Fruit fly (Drosophila melanogaster) whole organism, embryonic: ENCODE results near the gene Cpr65Av.

Experiments used
- Atf3 ChIP-seq: fragments of 200-800 bp; sonication (Bioruptor generic); optimal IDR thresholded peaks from 3 replicates; lab custom pipeline; 2016; ENCODE audit warnings: missing biosample characterization, missing genetic modification characterization
- Atf6 ChIP-seq: fragments of 200-800 bp; sonication (Bioruptor generic); IDR thresholded peaks from 2 replicates; pipeline ENCODE4 v1.3.6; 2022; ENCODE audit warnings: missing biosample characterization, missing genetic modification characterization
- Bdp1 ChIP-seq: fragments of 200-800 bp; sonication (Bioruptor generic); optimal IDR thresholded peaks from 3 replicates; lab custom pipeline; 2016; ENCODE audit warnings: missing biosample characterization, missing genetic modification characterization
- BtbVII ChIP-seq: fragments of 200-800 bp; sonication (Bioruptor generic); optimal IDR thresholded peaks from 3 replicates; lab custom pipeline; 2017; ENCODE audit warnings: missing biosample characterization, mild to moderate bottlenecking, missing genetic modification characterization
- CG10209 ChIP-seq: fragments of 200-800 bp; sonication (Bioruptor generic); optimal IDR thresholded peaks from 3 replicates; lab custom pipeline; 2017; ENCODE audit warnings: missing biosample characterization, mild to moderate bottlenecking, missing genetic modification characterization, missing genetic modification reagents
- CG10462 ChIP-seq: fragments of 200-800 bp; sonication (Bioruptor generic); optimal IDR thresholded peaks from 2 replicates; lab custom pipeline; 2016; ENCODE audit warnings: missing biosample characterization, missing genetic modification characterization
- CG12104 ChIP-seq: fragments of 200-800 bp; sonication (Bioruptor generic); optimal IDR thresholded peaks from 3 replicates; lab custom pipeline; 2016; ENCODE audit warnings: missing biosample characterization, missing genetic modification characterization
- CG14441 ChIP-seq: fragments of 200-800 bp; sonication (Bioruptor generic); IDR thresholded peaks from 2 replicates; pipeline ENCODE4 v1.3.6; 2022; ENCODE audit warnings: missing biosample characterization, missing genetic modification characterization
- CG17802 ChIP-seq: fragments of 200-800 bp; sonication (Bioruptor generic); optimal IDR thresholded peaks from 2 replicates; lab custom pipeline; 2018; ENCODE audit warnings: missing biosample characterization, mild to moderate bottlenecking, missing genetic modification characterization, moderate library complexity
- CG2120 ChIP-seq: fragments of 200-800 bp; sonication (Bioruptor generic); optimal IDR thresholded peaks from 3 replicates; lab custom pipeline; 2016; ENCODE audit warnings: missing biosample characterization, missing genetic modification characterization
- CG3065 ChIP-seq: fragments of 200-800 bp; sonication (Bioruptor generic); optimal IDR thresholded peaks from 2 replicates; lab custom pipeline; 2016; ENCODE audit warnings: missing biosample characterization, missing genetic modification characterization
- CG31388 ChIP-seq: fragments of 200-800 bp; sonication (Bioruptor generic); optimal IDR thresholded peaks from 2 replicates; lab custom pipeline; 2016; ENCODE audit warnings: missing biosample characterization, missing genetic modification characterization
- CG3281 ChIP-seq: fragments of 200-800 bp; sonication (Bioruptor generic); optimal IDR thresholded peaks from 3 replicates; lab custom pipeline; 2017; ENCODE audit warnings: missing biosample characterization, mild to moderate bottlenecking, missing genetic modification characterization
- CG4617 ChIP-seq: fragments of 200-800 bp; sonication (Bioruptor generic); optimal IDR thresholded peaks from 3 replicates; lab custom pipeline; 2016; ENCODE audit warnings: missing biosample characterization, missing genetic modification characterization, borderline replicate concordance
- CG4707 ChIP-seq: fragments of 200-800 bp; sonication (Bioruptor generic); optimal IDR thresholded peaks from 2 replicates; lab custom pipeline; 2018; ENCODE audit warnings: missing biosample characterization, mild to moderate bottlenecking, missing genetic modification characterization, moderate library complexity
- CG6175 ChIP-seq: fragments of 200-800 bp; sonication (Bioruptor generic); IDR thresholded peaks from 3 replicates; pipeline ENCODE4 v1.3.6; 2022; ENCODE audit warnings: missing biosample characterization, missing genetic modification characterization
- CG7271 ChIP-seq: fragments of 200-800 bp; sonication (Bioruptor generic); optimal IDR thresholded peaks from 2 replicates; lab custom pipeline; 2018; ENCODE audit warnings: missing biosample characterization, mild to moderate bottlenecking, missing genetic modification characterization, moderate library complexity
- CG9437 ChIP-seq: fragments of 200-800 bp; sonication (Bioruptor generic); optimal IDR thresholded peaks from 2 replicates; lab custom pipeline; 2018; ENCODE audit warnings: missing biosample characterization, mild to moderate bottlenecking, missing genetic modification characterization
- CG9932 ChIP-seq: fragments of 200-800 bp; sonication (Bioruptor generic); IDR thresholded peaks from 2 replicates; pipeline ENCODE4 v1.3.6; 2022; ENCODE audit warnings: missing biosample characterization, missing genetic modification characterization
- CHES-1-like ChIP-seq: fragments of 200-800 bp; sonication (Bioruptor generic); optimal IDR thresholded peaks from 2 replicates; lab custom pipeline; 2016; ENCODE audit warnings: missing biosample characterization, missing genetic modification characterization
- D ChIP-seq, 2 experiments: fragments of 200-800 bp in 1 of 2; fragments of >200 bp in 1 of 2; sonication (Bioruptor generic) in 1 of 2; optimal IDR thresholded peaks; 2 replicates in 1 of 2; 3 replicates in 1 of 2; lab custom pipeline; 2017; ENCODE audit warnings: mild to moderate bottlenecking in 1 of 2, missing biosample characterization in 1 of 2, missing genetic modification characterization in 1 of 2, missing genetic modification reagents in 1 of 2
- Doc2 ChIP-seq: fragments of 200-800 bp; sonication (Bioruptor generic); IDR thresholded peaks from 2 replicates; pipeline ENCODE4 v1.3.6; 2022; ENCODE audit warnings: missing biosample characterization, missing genetic modification characterization
- Doc3 ChIP-seq: fragments of 200-800 bp; sonication (Bioruptor generic); IDR thresholded peaks from 3 replicates; pipeline ENCODE4 v1.3.6; 2022; ENCODE audit warnings: missing biosample characterization, missing genetic modification characterization; ENCODE audit not compliant: partially characterized antibody
- Fer2 ChIP-seq: fragments of 200-800 bp; sonication (Bioruptor generic); optimal IDR thresholded peaks from 2 replicates; lab custom pipeline; 2018; ENCODE audit warnings: missing biosample characterization, mild to moderate bottlenecking, missing genetic modification characterization, moderate library complexity
- HHEX ChIP-seq: fragments of 200-800 bp; sonication (Bioruptor generic); optimal IDR thresholded peaks from 3 replicates; lab custom pipeline; 2017; ENCODE audit warnings: missing biosample characterization, mild to moderate bottlenecking, missing genetic modification characterization, missing genetic modification reagents
- MBD-R2 ChIP-seq: fragments of 200-800 bp; sonication (Bioruptor generic); IDR thresholded peaks from 2 replicates; pipeline ENCODE4 v1.3.6; 2022; ENCODE audit warnings: missing biosample characterization, missing genetic modification characterization
- Max ChIP-seq: fragments of 200-800 bp; sonication (Bioruptor generic); optimal IDR thresholded peaks from 2 replicates; lab custom pipeline; 2016; ENCODE audit warnings: missing biosample characterization, mild to moderate bottlenecking, missing genetic modification characterization
- Nf-YA ChIP-seq: fragments of 200-800 bp; sonication (Bioruptor generic); IDR thresholded peaks from 2 replicates; pipeline ENCODE4 v1.3.6; 2022; ENCODE audit warnings: missing biosample characterization, missing genetic modification characterization
- NfI ChIP-seq: fragments of 200-800 bp; sonication (Bioruptor generic); optimal IDR thresholded peaks from 3 replicates; lab custom pipeline; 2018; ENCODE audit warnings: missing biosample characterization, mild to moderate bottlenecking, missing genetic modification characterization, moderate library complexity
- Optix ChIP-seq: fragments of 200-800 bp; sonication (Bioruptor generic); IDR thresholded peaks from 3 replicates; pipeline ENCODE4 v1.3.6; 2022; ENCODE audit warnings: missing biosample characterization, missing genetic modification characterization
- Ptx1 ChIP-seq: fragments of 200-800 bp; sonication (Bioruptor generic); IDR thresholded peaks from 2 replicates; pipeline ENCODE4 v1.3.6; 2022; ENCODE audit warnings: missing biosample characterization, missing genetic modification characterization
- Taf1 ChIP-seq: fragments of 200-800 bp; sonication (Bioruptor generic); IDR thresholded peaks from 2 replicates; pipeline ENCODE4 v1.3.6; 2022; ENCODE audit warnings: missing biosample characterization, missing genetic modification characterization
- amos ChIP-seq: fragments of 200-800 bp; sonication (Bioruptor generic); IDR thresholded peaks from 2 replicates; pipeline ENCODE4 v1.3.6; 2022; ENCODE audit warnings: missing biosample characterization, missing genetic modification characterization; ENCODE audit not compliant: partially characterized antibody
- bab2 ChIP-seq: fragments of 200-800 bp; sonication (Bioruptor generic); optimal IDR thresholded peaks from 2 replicates; lab custom pipeline; 2016; ENCODE audit warnings: missing biosample characterization, missing genetic modification characterization
- br ChIP-seq: fragments of >200 bp; optimal IDR thresholded peaks from 2 replicates; lab custom pipeline; 2017
- cato ChIP-seq: fragments of 200-800 bp; sonication (Bioruptor generic); optimal IDR thresholded peaks from 2 replicates; lab custom pipeline; 2016; ENCODE audit warnings: missing biosample characterization, missing genetic modification characterization, borderline replicate concordance
- eve ChIP-seq, 2 experiments: fragments of >200 bp; optimal IDR thresholded peaks; 2 replicates each; lab custom pipeline; 2017; ENCODE audit warnings: missing biosample characterization in 2 of 2, missing genetic modification characterization in 2 of 2
- exex ChIP-seq: fragments of 200-800 bp; sonication (Bioruptor generic); optimal IDR thresholded peaks from 4 replicates; lab custom pipeline; 2018; ENCODE audit warnings: missing biosample characterization, mild to moderate bottlenecking, missing genetic modification characterization, moderate library complexity
- inv ChIP-seq: fragments of 200-800 bp; sonication (Bioruptor generic); IDR thresholded peaks from 2 replicates; pipeline ENCODE4 v1.3.6; 2022; ENCODE audit warnings: missing biosample characterization, missing genetic modification characterization; ENCODE audit not compliant: partially characterized antibody
- knrl ChIP-seq: fragments of 200-800 bp; sonication (Bioruptor generic); IDR thresholded peaks from 3 replicates; pipeline ENCODE4 v1.3.6; 2022; ENCODE audit warnings: missing biosample characterization, missing genetic modification characterization; ENCODE audit not compliant: partially characterized antibody
- oc ChIP-seq: fragments of 200-800 bp; sonication (Bioruptor generic); optimal IDR thresholded peaks from 2 replicates; lab custom pipeline; 2018; ENCODE audit warnings: missing biosample characterization, mild to moderate bottlenecking, missing genetic modification characterization, moderate library complexity
- pnt ChIP-seq: fragments of 200-800 bp; sonication (Bioruptor generic); optimal IDR thresholded peaks from 3 replicates; lab custom pipeline; 2016; ENCODE audit warnings: missing biosample characterization, missing genetic modification characterization
- salm ChIP-seq: fragments of 200-800 bp; sonication (Bioruptor generic); optimal IDR thresholded peaks from 2 replicates; lab custom pipeline; 2018; ENCODE audit warnings: missing biosample characterization, mild to moderate bottlenecking, missing genetic modification characterization
- sc ChIP-seq, 3 experiments: fragments of >200 bp in 2 of 3; fragments of 200-800 bp in 1 of 3; sonication (Bioruptor generic) in 1 of 3; optimal IDR thresholded peaks; 2 replicates in 2 of 3; 3 replicates in 1 of 3; lab custom pipeline; 2017; ENCODE audit warnings: mild to moderate bottlenecking in 1 of 3, missing biosample characterization in 1 of 3, missing genetic modification characterization in 1 of 3, missing genetic modification reagents in 1 of 3
- schlank ChIP-seq: fragments of 200-800 bp; sonication (Bioruptor generic); optimal IDR thresholded peaks from 2 replicates; lab custom pipeline; 2018; ENCODE audit warnings: missing biosample characterization, mild to moderate bottlenecking, missing genetic modification characterization
- seq ChIP-seq: fragments of 200-800 bp; sonication (Bioruptor generic); IDR thresholded peaks from 2 replicates; pipeline ENCODE4 v1.3.6; 2022; ENCODE audit warnings: missing biosample characterization, missing genetic modification characterization
- sug ChIP-seq: fragments of 200-800 bp; optimal IDR thresholded peaks from 2 replicates; lab custom pipeline; 2019; ENCODE audit warnings: missing biosample characterization, mild to moderate bottlenecking, missing genetic modification characterization, moderate library complexity
- tio ChIP-seq: fragments of 200-800 bp; sonication (Bioruptor generic); optimal IDR thresholded peaks from 2 replicates; lab custom pipeline; 2017; ENCODE audit warnings: missing biosample characterization, missing genetic modification characterization, inconsistent platforms
- twi ChIP-seq: fragments of 200-800 bp; optimal IDR thresholded peaks from 2 replicates; lab custom pipeline; 2019; ENCODE audit warnings: missing biosample characterization, mild to moderate bottlenecking, missing genetic modification characterization, moderate library complexity
- wor ChIP-seq: fragments of 200-800 bp; sonication (Bioruptor generic); IDR thresholded peaks from 2 replicates; pipeline ENCODE4 v1.3.6; 2022; ENCODE audit warnings: missing biosample characterization, missing genetic modification characterization

Gene Cpr65Av

DNA sequence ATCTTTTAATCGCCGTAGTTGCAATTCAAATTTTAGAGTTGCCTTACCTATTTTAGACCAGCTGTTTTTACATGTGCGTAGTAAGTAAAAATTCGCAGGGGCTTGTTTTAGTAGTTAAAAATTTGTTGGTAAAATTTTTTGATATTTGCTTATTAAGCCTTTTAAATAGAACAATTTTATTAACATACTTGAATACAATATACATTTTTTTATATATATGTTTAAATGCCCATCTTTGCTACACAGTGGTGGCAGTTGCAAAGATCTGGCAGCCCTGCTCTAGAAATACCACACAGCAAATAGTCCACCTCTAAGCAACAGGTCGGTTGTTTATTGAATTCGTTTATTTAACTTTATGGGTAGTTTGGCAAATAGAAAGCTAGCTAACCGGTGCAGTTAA is 45.1 kb downstream of the Cpr65Av start, which contains the start of the genes CG10467 and loj (continued):
- TF ChIP-seq Doc2 (peak; percentile 88), exex (tag; lab: Kevin White, UChicago) (peak; percentile 81), CG4617 (GFP tag; lab: Kevin White, UChicago) (peak; percentile 97), salm (peak; percentile 84), CG7271 (tag; lab: Kevin White, UChicago) (peak; percentile 94), Doc3 (GFP tag; lab: Robert Waterston, UW) (peak; percentile 50; the same call in 2 of the 3 replicates), CG12104 (GFP tag; lab: Kevin White, UChicago) (peak; percentile 93), Atf6 (peak; percentile 93), knrl (GFP tag; lab: Robert Waterston, UW) (peak; percentile 86), sug (tag; lab: Kevin White, UChicago) (peak; percentile 96), CG10209 (GFP tag; lab: Kevin White, UChicago) (peak; percentile 95), CG3065 (peak; percentile 90), CG4707 (GFP tag; lab: Kevin White, UChicago) (peak; percentile 73), cato (GFP tag; lab: Kevin White, UChicago) (peak; percentile 94), CG6175 (peak; percentile 91), Fer2 (tag; lab: Kevin White, UChicago) (peak; percentile 94), Optix (GFP tag; lab: Robert Waterston, UW) (peak; percentile 88), Ptx1 (peak; percentile 99), schlank (tag; lab: Kevin White, UChicago) (peak; percentile 64), amos (GFP tag; lab: Robert Waterston, UW) (peak; percentile 70), CG3281 (GFP tag; lab: Kevin White, UChicago) (peak; percentile 91), bab2 (GFP tag; lab: Kevin White, UChicago) (peak; percentile 88), D (optimal IDR thresholded peaks at IDR 0.05; lab: Kevin White, UChicago) (no peak), D (GFP tag; optimal IDR thresholded peaks at IDR 0.05; lab: Kevin White, UChicago) (peak; percentile 91), MBD-R2 (peak; percentile 99), CG17802 (peak; percentile 84), seq (GFP tag; lab: Robert Waterston, UW) (peak; percentile 86), Taf1 (GFP tag; lab: Robert Waterston, UW) (peak; percentile 87), NfI (GFP tag; lab: Kevin White, UChicago) (peak; percentile 94), br (no peak), pnt (GFP tag; lab: Kevin White, UChicago) (peak; percentile 82), CG9932 (peak; percentile 99), CG31388 (peak; percentile 93), eve (GFP tag; optimal IDR thresholded peaks at IDR 0.05; lab: Kevin White, UChicago) (no peak), Max (GFP tag; lab: Kevin White, UChicago) (peak; percentile 92), Bdp1 (GFP tag; lab: Kevin White, UChicago) (peak; percentile 78), Nf-YA (peak; percentile 87), CG9437 (GFP tag; lab: Kevin White, UChicago) (peak; percentile 84), twi (tag; lab: Kevin White, UChicago) (peak; percentile 94), CG10462 (GFP tag; lab: Kevin White, UChicago) (peak; percentile 90), oc (peak; percentile 94), BtbVII (GFP tag; lab: Kevin White, UChicago) (peak; percentile 80), CG14441 (peak; percentile 98), CG2120 (GFP tag; lab: Kevin White, UChicago) (peak; percentile 95), HHEX (peak; percentile 91), tio (peak; percentile 96), Atf3 (GFP tag; lab: Kevin White, UChicago) (peak; percentile 72), CHES-1-like (GFP tag; lab: Kevin White, UChicago) (peak; percentile 73), wor (GFP tag; lab: Robert Waterston, UW) (peak; percentile 95), inv (GFP tag; lab: Robert Waterston, UW) (peak; percentile 64), sc (optimal IDR thresholded peaks at IDR 0.05; lab: Kevin White, UChicago) (no peak), sc (GFP tag; optimal IDR thresholded peaks at IDR 0.05; lab: Kevin White, UChicago) (peak; percentile 85)
